Fruit fly (Drosophila melanogaster) whole organism, embryonic: ENCODE results near the gene CG5180.

Source experiments
- Ada2b ChIP-seq: fragments of 200-800 bp; sonication (Bioruptor generic); IDR thresholded peaks from 2 replicates; pipeline ENCODE4 v1.3.6; 2022; ENCODE audit warnings: missing biosample characterization, missing genetic modification characterization
- CG10565 ChIP-seq: fragments of 200-800 bp; sonication (Bioruptor generic); optimal IDR thresholded peaks from 3 replicates; lab custom pipeline; 2016; ENCODE audit warnings: missing biosample characterization, mild to moderate bottlenecking, missing genetic modification characterization
- CG11085 ChIP-seq: fragments of 200-800 bp; sonication (Bioruptor generic); IDR thresholded peaks from 2 replicates; pipeline ENCODE4 v1.3.6; 2022; ENCODE audit warnings: missing biosample characterization, missing genetic modification characterization
- CG11093 ChIP-seq: fragments of 200-800 bp; sonication (Bioruptor generic); IDR thresholded peaks from 3 replicates; pipeline ENCODE4 v1.3.6; 2022; ENCODE audit warnings: missing biosample characterization, missing genetic modification characterization
- CG11504 ChIP-seq: fragments of 200-800 bp; sonication (Bioruptor generic); optimal IDR thresholded peaks from 3 replicates; lab custom pipeline; 2019; ENCODE audit warnings: missing biosample characterization, mild to moderate bottlenecking, missing genetic modification characterization, moderate library complexity
- CG11696 ChIP-seq: fragments of 200-800 bp; sonication (Bioruptor generic); IDR thresholded peaks from 2 replicates; pipeline ENCODE4 v1.3.6; 2022; ENCODE audit warnings: missing biosample characterization, missing genetic modification characterization
- CG12219 ChIP-seq: fragments of 200-800 bp; sonication (Bioruptor generic); optimal IDR thresholded peaks from 3 replicates; lab custom pipeline; 2018; ENCODE audit warnings: missing biosample characterization, mild to moderate bottlenecking, missing genetic modification characterization
- CG13296 ChIP-seq: fragments of 200-800 bp; sonication (Bioruptor generic); optimal IDR thresholded peaks from 3 replicates; lab custom pipeline; 2018; ENCODE audit warnings: missing biosample characterization, mild to moderate bottlenecking, missing genetic modification characterization
- CG13424 ChIP-seq: fragments of 200-800 bp; sonication (Bioruptor generic); optimal IDR thresholded peaks from 2 replicates; lab custom pipeline; 2019; ENCODE audit warnings: missing biosample characterization, mild to moderate bottlenecking, missing genetic modification characterization, moderate library complexity
- CG14965 ChIP-seq: fragments of 200-800 bp; sonication (Bioruptor generic); optimal IDR thresholded peaks from 2 replicates; lab custom pipeline; 2016; ENCODE audit warnings: missing biosample characterization, missing genetic modification characterization, borderline replicate concordance
- CG1529 ChIP-seq: fragments of 200-800 bp; sonication (Bioruptor generic); optimal IDR thresholded peaks from 3 replicates; lab custom pipeline; 2018; ENCODE audit warnings: missing biosample characterization, missing genetic modification characterization
- CG15601 ChIP-seq: fragments of 200-800 bp; sonication (Bioruptor generic); optimal IDR thresholded peaks from 3 replicates; lab custom pipeline; 2019; ENCODE audit warnings: missing biosample characterization, mild to moderate bottlenecking, missing genetic modification characterization, moderate library complexity
- CG17359 ChIP-seq: fragments of 200-800 bp; sonication (Bioruptor generic); optimal IDR thresholded peaks from 3 replicates; lab custom pipeline; 2018; ENCODE audit warnings: missing biosample characterization, mild to moderate bottlenecking, missing genetic modification characterization, moderate library complexity
- CG17612 ChIP-seq: fragments of 200-800 bp; sonication (Bioruptor generic); IDR thresholded peaks from 2 replicates; pipeline ENCODE4 v1.3.6; 2022; ENCODE audit warnings: missing biosample characterization, missing genetic modification characterization
- CG6765 ChIP-seq: fragments of 200-800 bp; sonication (Bioruptor generic); optimal IDR thresholded peaks from 3 replicates; lab custom pipeline; 2017; ENCODE audit warnings: missing biosample characterization, mild to moderate bottlenecking, missing genetic modification characterization
- CG6813 ChIP-seq: fragments of 200-800 bp; sonication (Bioruptor generic); optimal IDR thresholded peaks from 2 replicates; lab custom pipeline; 2017; ENCODE audit warnings: missing biosample characterization, missing genetic modification characterization, mild to moderate bottlenecking, moderate library complexity, missing genetic modification reagents
- CG7357 ChIP-seq: fragments of 200-800 bp; sonication (Bioruptor generic); IDR thresholded peaks from 3 replicates; pipeline ENCODE4 v1.3.6; 2022; ENCODE audit warnings: missing biosample characterization, missing genetic modification characterization
- CG7372 ChIP-seq: fragments of 200-800 bp; sonication (Bioruptor generic); IDR thresholded peaks from 2 replicates; pipeline ENCODE4 v1.3.6; 2022; ENCODE audit warnings: missing biosample characterization, missing genetic modification characterization
- CG8359 ChIP-seq: fragments of 200-800 bp; sonication (Bioruptor generic); optimal IDR thresholded peaks from 2 replicates; lab custom pipeline; 2017; ENCODE audit warnings: missing biosample characterization, mild to moderate bottlenecking, missing genetic modification characterization, borderline replicate concordance
- CG8944 ChIP-seq: fragments of 200-800 bp; sonication (Bioruptor generic); optimal IDR thresholded peaks from 3 replicates; lab custom pipeline; 2016; ENCODE audit warnings: missing biosample characterization, missing genetic modification characterization
- CG9609 ChIP-seq: fragments of 200-800 bp; sonication (Bioruptor generic); optimal IDR thresholded peaks from 3 replicates; lab custom pipeline; 2016; ENCODE audit warnings: missing biosample characterization, missing genetic modification characterization
- CG9876 ChIP-seq: fragments of 200-800 bp; sonication (Bioruptor generic); optimal IDR thresholded peaks from 2 replicates; lab custom pipeline; 2016; ENCODE audit warnings: missing biosample characterization, missing genetic modification characterization
- Doc2 ChIP-seq: fragments of 200-800 bp; sonication (Bioruptor generic); IDR thresholded peaks from 2 replicates; pipeline ENCODE4 v1.3.6; 2022; ENCODE audit warnings: missing biosample characterization, missing genetic modification characterization
- Fer1 ChIP-seq: fragments of 200-800 bp; sonication (Bioruptor generic); optimal IDR thresholded peaks from 2 replicates; lab custom pipeline; 2017; ENCODE audit warnings: missing biosample characterization, mild to moderate bottlenecking, missing genetic modification characterization
- HLH54F ChIP-seq: fragments of 200-800 bp; sonication (Bioruptor generic); optimal IDR thresholded peaks from 3 replicates; lab custom pipeline; 2016; ENCODE audit warnings: missing biosample characterization, missing genetic modification characterization
- HmgD ChIP-seq: fragments of 200-800 bp; sonication (Bioruptor generic); optimal IDR thresholded peaks from 3 replicates; lab custom pipeline; 2016; ENCODE audit warnings: missing biosample characterization, missing genetic modification characterization
- Hr39 ChIP-seq: fragments of >200 bp; optimal IDR thresholded peaks from 2 replicates; lab custom pipeline; 2017
- Hr51 ChIP-seq, 2 experiments: fragments of 200-800 bp; sonication (Bioruptor generic); optimal IDR thresholded peaks; 2 replicates in 1 of 2; 3 replicates in 1 of 2; lab custom pipeline; 2016 to 2018; ENCODE audit warnings: missing biosample characterization in 2 of 2, missing genetic modification characterization in 2 of 2, mild to moderate bottlenecking in 1 of 2, moderate library complexity in 1 of 2
- Jarid2 ChIP-seq: fragments of 200-800 bp; sonication (Bioruptor generic); optimal IDR thresholded peaks from 3 replicates; lab custom pipeline; 2017; ENCODE audit warnings: mild to moderate bottlenecking, missing biosample characterization, missing genetic modification reagents, missing genetic modification characterization
- Kr ChIP-seq: fragments of 200-800 bp; sonication (Bioruptor generic); optimal IDR thresholded peaks from 2 replicates; lab custom pipeline; 2017; ENCODE audit warnings: missing biosample characterization, mild to moderate bottlenecking, missing genetic modification characterization
- Lpt ChIP-seq: fragments of >200 bp; optimal IDR thresholded peaks from 2 replicates; lab custom pipeline; 2018; ENCODE audit warnings: missing biosample characterization, missing genetic modification characterization
- MBD-R2 ChIP-seq: fragments of 200-800 bp; sonication (Bioruptor generic); IDR thresholded peaks from 2 replicates; pipeline ENCODE4 v1.3.6; 2022; ENCODE audit warnings: missing biosample characterization, missing genetic modification characterization
- Meics ChIP-seq: fragments of 200-800 bp; sonication (Bioruptor generic); optimal IDR thresholded peaks from 2 replicates; lab custom pipeline; 2017; ENCODE audit warnings: missing biosample characterization, mild to moderate bottlenecking, missing genetic modification characterization
- Oli ChIP-seq: fragments of 200-800 bp; sonication (Bioruptor generic); optimal IDR thresholded peaks from 2 replicates; lab custom pipeline; 2018; ENCODE audit warnings: missing biosample characterization, mild to moderate bottlenecking, missing genetic modification characterization, moderate library complexity
- Scr ChIP-seq: fragments of 200-800 bp; sonication (Bioruptor generic); IDR thresholded peaks from 2 replicates; pipeline ENCODE4 v1.3.6; 2022; ENCODE audit warnings: missing biosample characterization, missing genetic modification characterization; ENCODE audit not compliant: partially characterized antibody
- Spps ChIP-seq: fragments of 200-800 bp; sonication (Bioruptor generic); optimal IDR thresholded peaks from 2 replicates; lab custom pipeline; 2018; ENCODE audit warnings: missing biosample characterization, mild to moderate bottlenecking, missing genetic modification characterization
- bcd ChIP-seq: fragments of 200-800 bp; sonication (Bioruptor generic); optimal IDR thresholded peaks from 2 replicates; lab custom pipeline; 2017; ENCODE audit warnings: missing biosample characterization, mild to moderate bottlenecking, missing genetic modification characterization
- bowl ChIP-seq: fragments of 200-800 bp; sonication (Bioruptor generic); IDR thresholded peaks from 2 replicates; pipeline ENCODE4 v1.3.6; 2022; ENCODE audit warnings: missing biosample characterization, missing genetic modification characterization
- cato ChIP-seq: fragments of 200-800 bp; sonication (Bioruptor generic); optimal IDR thresholded peaks from 2 replicates; lab custom pipeline; 2016; ENCODE audit warnings: missing biosample characterization, missing genetic modification characterization, borderline replicate concordance
- cg ChIP-seq: fragments of 200-800 bp; sonication (Bioruptor generic); optimal IDR thresholded peaks from 3 replicates; lab custom pipeline; 2019; ENCODE audit warnings: missing biosample characterization, mild to moderate bottlenecking, missing genetic modification characterization, moderate library complexity
- chinmo ChIP-seq: fragments of 200-800 bp; sonication (Bioruptor generic); IDR thresholded peaks from 4 replicates; pipeline ENCODE4 v1.3.6; 2022; ENCODE audit warnings: missing biosample characterization, missing genetic modification characterization; ENCODE audit not compliant: partially characterized antibody
- dimm ChIP-seq: fragments of 200-800 bp; sonication (Bioruptor generic); IDR thresholded peaks from 2 replicates; pipeline ENCODE4 v1.3.6; 2022; ENCODE audit warnings: missing biosample characterization, missing genetic modification characterization
- emc ChIP-seq: fragments of 200-800 bp; sonication (Bioruptor generic); optimal IDR thresholded peaks from 2 replicates; lab custom pipeline; 2016; ENCODE audit warnings: missing biosample characterization, missing genetic modification characterization
- hkb ChIP-seq, 2 experiments: fragments of 200-800 bp in 1 of 2; fragments of >200 bp in 1 of 2; sonication (Bioruptor generic) in 1 of 2; IDR thresholded peaks in 1 of 2; optimal IDR thresholded peaks in 1 of 2; 2 replicates each; pipeline versions ENCODE4 v1.3.6 to Lab custom; 2017 to 2022; ENCODE audit warnings: missing biosample characterization in 1 of 2, missing genetic modification characterization in 1 of 2
- klu ChIP-seq: fragments of 200-800 bp; sonication (Bioruptor generic); IDR thresholded peaks from 2 replicates; pipeline ENCODE4 v1.3.6; 2022; ENCODE audit warnings: missing biosample characterization, missing genetic modification characterization
- slbo ChIP-seq: fragments of 200-800 bp; sonication (Bioruptor generic); IDR thresholded peaks from 2 replicates; pipeline ENCODE4 v1.3.6; 2022; ENCODE audit warnings: missing biosample characterization, missing genetic modification characterization
- slp2 ChIP-seq: fragments of 200-800 bp; sonication (Bioruptor generic); optimal IDR thresholded peaks from 2 replicates; lab custom pipeline; 2016; ENCODE audit warnings: missing biosample characterization, missing genetic modification characterization
- unpg ChIP-seq: fragments of 200-800 bp; sonication (Bioruptor generic); optimal IDR thresholded peaks from 3 replicates; lab custom pipeline; 2018; ENCODE audit warnings: missing biosample characterization, mild to moderate bottlenecking, missing genetic modification characterization, moderate library complexity
- zfh1 ChIP-seq: fragments of 200-800 bp; sonication (Bioruptor generic); IDR thresholded peaks from 3 replicates; pipeline ENCODE4 v1.3.6; 2022; ENCODE audit warnings: missing biosample characterization, missing genetic modification characterization

The CG5180 gene

dm6 chr3R:20557415-20558105, at the start of gene CG5180, which contains the start of gene DPCoAC:
Gene CG5180, plus strand, starts transcription at chr3R:20557930.
Gene DPCoAC, minus strand, starts transcription at chr3R:20557667.
- TF ChIP-seq Hr39 (lab: Kevin White, UChicago) (no peak), HLH54F (GFP tag; lab: Kevin White, UChicago) (peak; percentile 64), cg (GFP tag; lab: Kevin White, UChicago) (peak; percentile 56), Ada2b (GFP tag; lab: Robert Waterston, UW) (peak; percentile 71), Doc2 (GFP tag; lab: Robert Waterston, UW) (no peak), bowl (no peak), Scr (peak; percentile 40), slbo (GFP tag; lab: Robert Waterston, UW) (peak; percentile 93), dimm (GFP tag; lab: Robert Waterston, UW) (0 out of 2 replicates have a peak, but pooled peaks have one; percentile 19), CG1529 (GFP tag; lab: Kevin White, UChicago) (no peak), CG17612 (GFP tag; lab: Robert Waterston, UW) (peak; percentile 58), CG14965 (GFP tag; lab: Kevin White, UChicago) (peak; percentile 16), CG7357 (GFP tag; lab: Robert Waterston, UW) (peak; percentile 50; the same call in 1 of the 3 replicates), zfh1 (peak; percentile 78; the same call in 2 of the 3 replicates), Oli (tag; lab: Kevin White, UChicago) (peak; percentile 46), CG9876 (GFP tag; lab: Kevin White, UChicago) (peak; percentile 85), chinmo (GFP tag; lab: Robert Waterston, UW) (peak; percentile 84; the same call in 1 of the 4 replicates), CG8359 (no peak), CG17359 (tag; lab: Kevin White, UChicago) (peak; percentile 56), cato (no peak), CG15601 (tag; lab: Kevin White, UChicago) (no peak), CG7372 (GFP tag; lab: Robert Waterston, UW) (peak; percentile 68; the same call in 1 of the 2 replicates), CG11504 (peak; percentile 66), CG10565 (GFP tag; lab: Kevin White, UChicago) (no peak), bcd (GFP tag; lab: Kevin White, UChicago) (peak; percentile 56), CG13296 (no peak), Jarid2 (GFP tag; lab: Kevin White, UChicago) (peak; percentile 53), CG11696 (0 out of 2 replicates have a peak, but pooled peaks have one; percentile 43), CG12219 (GFP tag; lab: Kevin White, UChicago) (peak; percentile 36), CG11085 (peak; percentile 72), CG8944 (GFP tag; lab: Kevin White, UChicago) (peak; percentile 81), Fer1 (GFP tag; lab: Kevin White, UChicago) (peak; percentile 9), Lpt (GFP tag; lab: Kevin White, UChicago) (no peak), slp2 (GFP tag; lab: Kevin White, UChicago) (peak; percentile 56), Kr (GFP tag; lab: Kevin White, UChicago) (no peak), CG9609 (GFP tag; lab: Kevin White, UChicago) (peak; percentile 74), CG13424 (peak; percentile 61), CG6765 (GFP tag; lab: Kevin White, UChicago) (no peak), MBD-R2 (GFP tag; lab: Robert Waterston, UW) (peak; percentile 54), Spps (tag; lab: Kevin White, UChicago) (no peak), Meics (GFP tag; lab: Kevin White, UChicago) (peak; percentile 37), emc (GFP tag; lab: Kevin White, UChicago) (peak; percentile 31), CG6813 (no peak), hkb (optimal IDR thresholded peaks at IDR 0.05; lab: Kevin White, UChicago) (no peak), hkb (GFP tag; IDR thresholded peaks at IDR 0.05; lab: Robert Waterston, UW) (no peak; the same call in 1 of the 2 replicates), HmgD (peak; percentile 92), Hr51 (GFP tag; optimal IDR thresholded peaks at IDR 0.05; lab: Kevin White, UChicago) (peak; percentile 66 to 70), klu (peak; percentile 87), CG11093 (GFP tag; lab: Robert Waterston, UW) (peak; percentile 55; the same call in 1 of the 3 replicates), unpg (GFP tag; lab: Kevin White, UChicago) (peak; percentile 25)
